Worm (Caenorhabditis elegans): ENCODE data around the gene C39F7.5.

The C39F7.5 gene

DNA sequence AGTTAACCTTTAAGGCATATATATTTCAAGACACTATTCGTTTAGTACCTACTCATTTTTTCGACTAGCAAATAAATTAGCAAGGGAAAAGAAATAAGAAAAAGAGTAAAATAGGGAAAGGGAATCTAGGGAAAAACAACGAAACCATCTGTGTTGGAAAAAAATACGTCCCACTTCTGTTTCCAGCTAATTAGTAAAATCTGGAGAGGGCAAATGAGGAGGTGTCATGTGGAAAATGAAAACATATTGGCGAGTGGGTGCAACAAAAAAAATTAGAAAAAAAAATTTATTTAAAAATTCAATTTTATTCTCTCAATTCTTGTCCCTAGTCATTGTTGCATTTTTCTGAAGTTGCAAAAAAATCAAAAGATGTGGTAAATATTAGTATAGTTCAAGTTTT is 43.2 kb downstream of the C39F7.5 start:
- TF ChIP-seq nhr-28 (tag; optimal IDR thresholded peaks at IDR 0.05), result no peak
- TF ChIP-seq drap-1 (GFP tag; optimal IDR thresholded peaks at IDR 0.05), result no peak
- TF ChIP-seq ceh-39 (tag; optimal IDR thresholded peaks at IDR 0.05), result no peak
- TF ChIP-seq sem-2 (GFP tag; optimal IDR thresholded peaks at IDR 0.05), result no peak
- TF ChIP-seq M03D4.4 (tag; optimal IDR thresholded peaks at IDR 0.05), result no peak

DNA sequence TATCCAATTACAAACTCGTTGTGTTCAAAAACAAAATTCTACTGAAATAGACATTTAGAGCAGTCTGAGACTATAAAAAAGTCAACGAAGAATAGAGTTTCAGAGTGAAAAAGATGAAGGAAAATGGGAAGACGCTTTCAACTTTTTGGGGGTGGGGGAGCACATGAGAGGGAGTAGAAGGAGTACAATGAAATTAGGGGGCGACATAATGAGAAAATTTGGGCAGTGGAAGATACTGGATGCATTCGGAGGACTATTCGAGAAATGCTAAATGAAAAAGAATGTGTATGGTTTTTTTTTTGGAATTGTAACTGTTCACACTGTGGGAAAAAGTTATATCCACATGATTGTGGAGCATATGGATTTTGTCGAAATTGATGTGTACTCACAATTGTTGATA is 48.7 kb downstream of the C39F7.5 start:
- peak; percentile 84 for TF ChIP-seq ces-1 (GFP tag; optimal IDR thresholded peaks at IDR 0.05)
- TF ChIP-seq elt-3 (tag; optimal IDR thresholded peaks at IDR 0.05), result no peak
- TF ChIP-seq tbx-8 (GFP tag; optimal IDR thresholded peaks at IDR 0.05), result no peak
- no peak for TF ChIP-seq flh-1 (GFP tag; optimal IDR thresholded peaks at IDR 0.05)
- no peak for TF ChIP-seq mls-2 (tag; optimal IDR thresholded peaks at IDR 0.05)
- TF ChIP-seq sem-2 (GFP tag; optimal IDR thresholded peaks at IDR 0.05), result no peak
- no peak for TF ChIP-seq elt-1 (tag; optimal IDR thresholded peaks at IDR 0.05; ENCODE audit: borderline replicate concordance, insufficient read depth)

DNA sequence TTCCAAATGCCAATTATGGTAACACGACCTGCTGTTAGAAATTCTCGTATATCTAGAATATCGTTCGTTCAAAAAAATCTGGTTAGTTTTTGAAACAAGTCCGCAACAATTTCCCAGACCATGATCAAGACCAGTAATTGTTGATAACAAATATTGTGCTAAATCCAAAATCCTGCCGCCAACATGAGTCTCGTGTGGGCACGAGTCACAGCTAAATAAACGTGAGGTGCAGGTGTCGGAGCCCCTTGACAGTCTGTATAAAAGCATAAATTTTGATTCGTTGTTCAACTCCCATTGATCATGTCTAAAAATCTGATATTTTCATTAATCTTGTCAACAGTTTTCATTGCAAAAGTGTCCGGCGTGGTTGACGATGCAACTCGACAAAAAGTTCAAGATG is 50.2 kb downstream of the C39F7.5 start, which contains the start of gene F16B3.2:
Gene F16B3.2, plus strand, starts transcription at position 301 of the 400 bp plus-strand sequence.
- TF ChIP-seq unc-39 (tag; optimal IDR thresholded peaks at IDR 0.05) (no peak), sptf-1 (tag; optimal IDR thresholded peaks at IDR 0.05) (no peak), nhr-76 (tag; optimal IDR thresholded peaks at IDR 0.05) (no peak), hlh-1 (tag; optimal IDR thresholded peaks at IDR 0.05) (no peak), mep-1 (tag; optimal IDR thresholded peaks at IDR 0.05) (no peak), ceh-43 (GFP tag; optimal IDR thresholded peaks at IDR 0.05) (no peak), zip-8 (tag; optimal IDR thresholded peaks at IDR 0.05) (no peak), nhr-237 (tag; optimal IDR thresholded peaks at IDR 0.05) (no peak), flh-1 (GFP tag; optimal IDR thresholded peaks at IDR 0.05) (no peak), ham-2 (GFP tag; optimal IDR thresholded peaks at IDR 0.05) (no peak), unc-62 (GFP tag; optimal IDR thresholded peaks at IDR 0.05) (no peak), ceh-83 (GFP tag; optimal IDR thresholded peaks at IDR 0.05) (no peak), pha-4 (tag; optimal IDR thresholded peaks at IDR 0.05) (no peak), ceh-39 (tag; optimal IDR thresholded peaks at IDR 0.05) (no peak), tbx-8 (GFP tag; optimal IDR thresholded peaks at IDR 0.05) (no peak), nhr-12 (tag; optimal IDR thresholded peaks at IDR 0.05) (no peak), elt-1 (tag; optimal IDR thresholded peaks at IDR 0.05; ENCODE audit: borderline replicate concordance, insufficient read depth) (no peak), snpc-4 (tag; optimal IDR thresholded peaks at IDR 0.05) (no peak), bed-3 (GFP tag; optimal IDR thresholded peaks at IDR 0.05) (no peak)

DNA sequence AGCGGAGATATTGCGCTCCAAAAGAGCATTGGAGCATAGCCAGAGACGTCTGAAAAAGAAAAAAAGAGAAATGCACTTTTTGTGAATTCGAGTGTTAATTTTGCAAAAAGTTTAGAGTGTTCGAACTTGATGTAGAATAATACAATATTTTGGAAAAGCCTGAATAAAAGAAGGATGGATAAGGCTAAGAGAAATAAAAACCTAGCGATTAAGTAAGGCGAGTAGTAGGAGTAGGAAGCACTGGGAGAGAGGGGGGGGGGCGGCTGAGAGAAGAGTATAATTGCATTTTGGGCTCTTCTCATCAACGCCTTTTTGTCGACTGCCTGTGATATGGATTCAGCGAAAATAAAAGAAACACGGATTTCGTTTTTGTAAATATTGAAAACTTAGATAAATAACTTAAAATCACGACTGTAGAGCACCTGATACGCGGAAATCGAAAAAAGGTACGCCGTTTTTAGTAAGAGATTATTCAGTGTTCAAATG is 53.3 kb downstream of the C39F7.5 start, which contains the start of gene F16B3.3:
Gene F16B3.3, minus strand, starts transcription at position 51 of the 486 bp plus-strand sequence.
- TF ChIP-seq nhr-237 (tag; optimal IDR thresholded peaks at IDR 0.05) (no peak), ces-1 (GFP tag; optimal IDR thresholded peaks at IDR 0.05) (peak; percentile 76), zip-8 (tag; optimal IDR thresholded peaks at IDR 0.05) (no peak)

Data from whole organism, mixed stage, embryonic.